Fruit fly (Drosophila melanogaster): ENCODE measurements around the gene ric8a.

dm6 chrX:9272830-9273507, 17.0 kb downstream of the ric8a start, which contains the start of the genes Cfp1 and Aladin:
- no peak for TF ChIP-seq psq (optimal IDR thresholded peaks at IDR 0.05)
- TF ChIP-seq usp (GFP tag; optimal IDR thresholded peaks at IDR 0.05), result no peak
- no peak for TF ChIP-seq Dll (optimal IDR thresholded peaks at IDR 0.05)
- no peak for TF ChIP-seq EcR (GFP tag; optimal IDR thresholded peaks at IDR 0.05)
